Worm (Caenorhabditis elegans): ENCODE measurements around the gene cbp-3.

cbp-3 gene

ce11 chrIII:9913722-9914121 is at the start of gene cbp-3:
cbp-3 (plus strand) TSS chrIII:9913993.
- no peak for TF ChIP-seq nhr-12 (tag; optimal IDR thresholded peaks at IDR 0.05)
- TF ChIP-seq nhr-237 (tag; optimal IDR thresholded peaks at IDR 0.05): no peak
- no peak for TF ChIP-seq sem-2 (GFP tag; optimal IDR thresholded peaks at IDR 0.05)
- TF ChIP-seq tbx-8 (GFP tag; optimal IDR thresholded peaks at IDR 0.05): no peak
- no peak for TF ChIP-seq lin-13 (tag; optimal IDR thresholded peaks at IDR 0.05)

DNA sequence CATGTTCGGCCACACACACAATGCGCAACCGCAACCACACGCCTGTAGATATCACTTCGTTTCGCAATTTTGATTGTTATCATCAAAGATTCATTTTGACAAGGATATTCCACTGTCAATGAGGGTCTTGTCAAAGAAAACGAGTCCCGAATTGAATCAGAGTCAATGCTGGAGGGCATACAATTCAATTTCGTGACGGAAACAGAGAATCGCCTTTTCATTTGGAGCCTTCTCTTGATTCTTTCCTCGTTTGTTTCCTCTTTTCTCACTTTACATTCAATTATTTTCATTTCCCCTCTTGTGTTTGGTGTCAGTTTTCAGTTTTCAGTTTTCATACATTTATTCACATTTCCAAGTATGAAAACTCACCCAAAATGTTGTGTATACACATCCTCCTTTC is 46.4 kb upstream of the cbp-3 start:
- TF ChIP-seq ztf-11 (tag; optimal IDR thresholded peaks at IDR 0.05) (no peak), ces-1 (GFP tag; optimal IDR thresholded peaks at IDR 0.05) (peak; percentile 94)

ce11 chrIII:9867780-9868503 is 45.9 kb upstream of the cbp-3 start, which contains the start of gene dhhc-4:
dhhc-4 (minus strand) TSS chrIII:9867792.
- TF ChIP-seq snpc-4 (tag; optimal IDR thresholded peaks at IDR 0.05): no peak
- TF ChIP-seq nhr-28 (tag; optimal IDR thresholded peaks at IDR 0.05): no peak
- peak; percentile 6 for TF ChIP-seq lin-13 (tag; optimal IDR thresholded peaks at IDR 0.05)
- no peak for TF ChIP-seq nhr-237 (tag; optimal IDR thresholded peaks at IDR 0.05)
- TF ChIP-seq unc-62 (GFP tag; optimal IDR thresholded peaks at IDR 0.05): no peak
- no peak for TF ChIP-seq M03D4.4 (tag; optimal IDR thresholded peaks at IDR 0.05)
- peak; percentile 25 for TF ChIP-seq sptf-1 (tag; optimal IDR thresholded peaks at IDR 0.05)
- no peak for TF ChIP-seq nhr-76 (tag; optimal IDR thresholded peaks at IDR 0.05)
- no peak for TF ChIP-seq zip-8 (tag; optimal IDR thresholded peaks at IDR 0.05)
- peak; percentile 9 for TF ChIP-seq ceh-83 (GFP tag; optimal IDR thresholded peaks at IDR 0.05)
- no peak for TF ChIP-seq mls-2 (tag; optimal IDR thresholded peaks at IDR 0.05)
- peak; percentile 26 for TF ChIP-seq mab-5 (tag; optimal IDR thresholded peaks at IDR 0.05)
- TF ChIP-seq lsy-2 (tag; optimal IDR thresholded peaks at IDR 0.05): peak; percentile 48
- TF ChIP-seq sem-2 (GFP tag; optimal IDR thresholded peaks at IDR 0.05): no peak
- no peak for TF ChIP-seq ces-1 (GFP tag; optimal IDR thresholded peaks at IDR 0.05)
- TF ChIP-seq ham-2 (GFP tag; optimal IDR thresholded peaks at IDR 0.05): no peak
- no peak for TF ChIP-seq lin-32 (GFP tag; optimal IDR thresholded peaks at IDR 0.05)
- peak; percentile 52 for TF ChIP-seq mep-1 (tag; optimal IDR thresholded peaks at IDR 0.05)

- no peak for TF ChIP-seq nhr-76 (tag; optimal IDR thresholded peaks at IDR 0.05)
- no peak for TF ChIP-seq lsy-2 (tag; optimal IDR thresholded peaks at IDR 0.05)
- TF ChIP-seq ham-2 (GFP tag; optimal IDR thresholded peaks at IDR 0.05): no peak
- TF ChIP-seq mab-5 (tag; optimal IDR thresholded peaks at IDR 0.05): no peak
- TF ChIP-seq unc-120 (tag; optimal IDR thresholded peaks at IDR 0.05; ENCODE audit: poor library complexity, severe bottlenecking): no peak
- TF ChIP-seq ceh-83 (GFP tag; optimal IDR thresholded peaks at IDR 0.05): no peak
- TF ChIP-seq pha-4 (tag; optimal IDR thresholded peaks at IDR 0.05): no peak
- TF ChIP-seq nhr-237 (tag; optimal IDR thresholded peaks at IDR 0.05): no peak
- TF ChIP-seq elt-1 (tag; optimal IDR thresholded peaks at IDR 0.05; ENCODE audit: borderline replicate concordance, insufficient read depth): no peak
- no peak for TF ChIP-seq tbx-8 (GFP tag; optimal IDR thresholded peaks at IDR 0.05)
- no peak for TF ChIP-seq ztf-11 (tag; optimal IDR thresholded peaks at IDR 0.05)
- no peak for TF ChIP-seq drap-1 (GFP tag; optimal IDR thresholded peaks at IDR 0.05)
- no peak for TF ChIP-seq hlh-1 (tag; optimal IDR thresholded peaks at IDR 0.05)
- TF ChIP-seq mep-1 (tag; optimal IDR thresholded peaks at IDR 0.05): no peak
- no peak for TF ChIP-seq nhr-12 (tag; optimal IDR thresholded peaks at IDR 0.05)
- no peak for TF ChIP-seq cnd-1 (tag; optimal IDR thresholded peaks at IDR 0.05)
These were observed 42.8 kb upstream of the cbp-3 start, which contains the start of gene ZK757.1 for ce11 chrIII:9871032-9871431. ZK757.1 (minus strand) TSS chrIII:9871132.

ce11 chrIII:9874515-9874914 is 39.3 kb upstream of the cbp-3 start:
- no peak for TF ChIP-seq ztf-11 (tag; optimal IDR thresholded peaks at IDR 0.05)
- no peak for TF ChIP-seq lin-13 (tag; optimal IDR thresholded peaks at IDR 0.05)
- TF ChIP-seq zip-8 (tag; optimal IDR thresholded peaks at IDR 0.05): no peak
- TF ChIP-seq lin-32 (GFP tag; optimal IDR thresholded peaks at IDR 0.05): no peak
- no peak for TF ChIP-seq ceh-43 (GFP tag; optimal IDR thresholded peaks at IDR 0.05)
- TF ChIP-seq elt-3 (tag; optimal IDR thresholded peaks at IDR 0.05): no peak
- no peak for TF ChIP-seq drap-1 (GFP tag; optimal IDR thresholded peaks at IDR 0.05)
- TF ChIP-seq ces-1 (GFP tag; optimal IDR thresholded peaks at IDR 0.05): no peak
